Fruit fly (Drosophila melanogaster): ENCODE measurements around the gene CG10163.

The CG10163 gene

dm6 chr3L:6256408-6257188 is 2.0 kb downstream of the CG10163 start, which contains the start of gene Best2 (continued):
- TF ChIP-seq pita (GFP tag; optimal IDR thresholded peaks at IDR 0.05) (no peak), CG7963 (GFP tag; IDR thresholded peaks at IDR 0.05; ENCODE audit: partially characterized antibody) (no peak), cg (GFP tag; optimal IDR thresholded peaks at IDR 0.05) (peak; percentile 69), Blimp-1 (GFP tag; optimal IDR thresholded peaks at IDR 0.05) (peak; percentile 83), mirr (GFP tag; optimal IDR thresholded peaks at IDR 0.05) (peak; percentile 2), tgo (GFP tag; IDR thresholded peaks at IDR 0.05) (peak; percentile 93), B-H1 (GFP tag; IDR thresholded peaks at IDR 0.05) (peak; percentile 90), CG14965 (GFP tag; optimal IDR thresholded peaks at IDR 0.05; ENCODE audit: borderline replicate concordance) (no peak), Chrac-16 (GFP tag; optimal IDR thresholded peaks at IDR 0.05) (peak; percentile 83), CG8281 (tag; optimal IDR thresholded peaks at IDR 0.05) (peak; percentile 64), CG1602 (GFP tag; optimal IDR thresholded peaks at IDR 0.05) (peak; percentile 77), CG4282 (GFP tag; optimal IDR thresholded peaks at IDR 0.05) (no peak), trh (GFP tag; optimal IDR thresholded peaks at IDR 0.05) (peak; percentile 55), grn (GFP tag; optimal IDR thresholded peaks at IDR 0.05) (no peak), CG14441 (GFP tag; IDR thresholded peaks at IDR 0.05) (peak; percentile 89), CG6654 (GFP tag; optimal IDR thresholded peaks at IDR 0.05) (peak; percentile 48), sens-2 (GFP tag; IDR thresholded peaks at IDR 0.05) (peak; percentile 36; the same call in 1 of the 2 replicates), Sry-δ (GFP tag; optimal IDR thresholded peaks at IDR 0.05) (peak; percentile 22), hbn (GFP tag; IDR thresholded peaks at IDR 0.05; ENCODE audit: partially characterized antibody) (no peak), CG9876 (GFP tag; optimal IDR thresholded peaks at IDR 0.05) (peak; percentile 13), CG12071 (GFP tag; optimal IDR thresholded peaks at IDR 0.05) (no peak), Ada2b (GFP tag; IDR thresholded peaks at IDR 0.05) (peak; percentile 93), CG15073 (GFP tag; optimal IDR thresholded peaks at IDR 0.05) (peak; percentile 36), sc (optimal IDR thresholded peaks at IDR 0.05) (no peak), sc (GFP tag; optimal IDR thresholded peaks at IDR 0.05) (peak; percentile 55), amos (GFP tag; IDR thresholded peaks at IDR 0.05; ENCODE audit: partially characterized antibody) (peak; percentile 34; the same call in 1 of the 2 replicates), HLHmδ (GFP tag; optimal IDR thresholded peaks at IDR 0.05) (no peak), Jarid2 (GFP tag; optimal IDR thresholded peaks at IDR 0.05) (peak; percentile 70), CG7556 (GFP tag; optimal IDR thresholded peaks at IDR 0.05) (peak; percentile 92), YL-1 (GFP tag; optimal IDR thresholded peaks at IDR 0.05) (peak; percentile 47), sna (GFP tag; IDR thresholded peaks at IDR 0.05; ENCODE audit: partially characterized antibody) (no peak), CG15514 (GFP tag; optimal IDR thresholded peaks at IDR 0.05) (peak; percentile 44), CG13624 (GFP tag; optimal IDR thresholded peaks at IDR 0.05) (peak; percentile 78), CG15269 (tag; optimal IDR thresholded peaks at IDR 0.05) (peak; percentile 92), rib (GFP tag; IDR thresholded peaks at IDR 0.05) (peak; percentile 86), wek (GFP tag; optimal IDR thresholded peaks at IDR 0.05) (no peak), Stat92E (GFP tag; optimal IDR thresholded peaks at IDR 0.05) (peak in 1 of 3 experiments; percentile 7), HHEX (GFP tag; optimal IDR thresholded peaks at IDR 0.05) (peak; percentile 82), pnt (GFP tag; optimal IDR thresholded peaks at IDR 0.05) (peak; percentile 52), pfk (GFP tag; optimal IDR thresholded peaks at IDR 0.05) (no peak), HmgZ (tag; optimal IDR thresholded peaks at IDR 0.05) (peak; percentile 70), Camta (GFP tag; optimal IDR thresholded peaks at IDR 0.05) (peak; percentile 63), CG16863 (GFP tag; optimal IDR thresholded peaks at IDR 0.05) (peak; percentile 71), CG14667 (GFP tag; IDR thresholded peaks at IDR 0.05) (peak; percentile 86)
